Worm (Caenorhabditis elegans): ENCODE measurements around the gene scvp-1.

The scvp-1 gene

ce11 chrV:10965501-10965900 lies 34.4 kb upstream of the scvp-1 start, which contains the start of the genes ctf-4 and eef-1G (continued):
- TF ChIP-seq nhr-11 (tag; optimal IDR thresholded peaks at IDR 0.05) (peak; percentile 69), sup-37 (GFP tag; optimal IDR thresholded peaks at IDR 0.05) (peak; percentile 71), tlp-1 (tag; optimal IDR thresholded peaks at IDR 0.05) (no peak), ceh-63 (GFP tag; optimal IDR thresholded peaks at IDR 0.05) (no peak), ztf-11 (tag; optimal IDR thresholded peaks at IDR 0.05) (peak in 1 of 2 experiments; percentile 67), hlh-17 (GFP tag; optimal IDR thresholded peaks at IDR 0.05; ENCODE audit: borderline replicate concordance) (no peak), nhr-12 (tag; optimal IDR thresholded peaks at IDR 0.05) (no peak), nhr-71 (tag; optimal IDR thresholded peaks at IDR 0.05) (peak; percentile 98), hlh-4 (tag; optimal IDR thresholded peaks at IDR 0.05) (no peak), aha-1 (tag; optimal IDR thresholded peaks at IDR 0.05) (peak; percentile 47), skn-1 (tag; optimal IDR thresholded peaks at IDR 0.05) (peak; percentile 96), C34B4.2 (tag; optimal IDR thresholded peaks at IDR 0.05) (no peak), nhr-20 (tag; optimal IDR thresholded peaks at IDR 0.05) (peak; percentile 99), mep-1 (tag; optimal IDR thresholded peaks at IDR 0.05) (peak; percentile 98), unc-98 (GFP tag; IDR thresholded peaks at IDR 0.05) (peak; percentile 72), ets-5 (GFP tag; IDR thresholded peaks at IDR 0.05) (no peak), C16A3.4 (tag; optimal IDR thresholded peaks at IDR 0.05) (peak; percentile 98), rnt-1 (tag; optimal IDR thresholded peaks at IDR 0.05) (peak; percentile 96), grh-1 (GFP tag; IDR thresholded peaks at IDR 0.05) (peak; percentile 93), nhr-28 (tag; optimal IDR thresholded peaks at IDR 0.05) (no peak), dpl-1 (GFP tag; optimal IDR thresholded peaks at IDR 0.05) (peak; percentile 95 to 96 (median 95)), ama-1 (optimal IDR thresholded peaks at IDR 0.05) (peak; percentile 51), nhr-237 (tag; optimal IDR thresholded peaks at IDR 0.05) (peak; percentile 89), lsy-2 (tag; optimal IDR thresholded peaks at IDR 0.05) (peak; percentile 94 to 97), elt-2 (tag; optimal IDR thresholded peaks at IDR 0.05) (peak; percentile 92), sox-4 (tag; optimal IDR thresholded peaks at IDR 0.05) (peak; percentile 86), fkh-4 (tag; optimal IDR thresholded peaks at IDR 0.05; ENCODE audit: borderline replicate concordance) (peak; percentile 67), unc-30 (tag; optimal IDR thresholded peaks at IDR 0.05) (no peak), isw-1 (GFP tag; IDR thresholded peaks at IDR 0.05) (peak; percentile 94), snu-23 (GFP tag; optimal IDR thresholded peaks at IDR 0.05) (peak; percentile 98), alr-1 (tag; optimal IDR thresholded peaks at IDR 0.05; ENCODE audit: borderline replicate concordance) (no peak), jun-1 (tag; optimal IDR thresholded peaks at IDR 0.05) (peak; percentile 91), efl-3 (GFP tag; optimal IDR thresholded peaks at IDR 0.05) (no peak), nhr-84 (tag; optimal IDR thresholded peaks at IDR 0.05) (no peak), ceh-88 (GFP tag; IDR thresholded peaks at IDR 0.05) (peak; percentile 85), lin-14 (GFP tag; optimal IDR thresholded peaks at IDR 0.05) (peak; percentile 99), unc-62 (GFP tag; optimal IDR thresholded peaks at IDR 0.05) (no peak), pqm-1 (tag; optimal IDR thresholded peaks at IDR 0.05) (no peak), egl-13 (tag; optimal IDR thresholded peaks at IDR 0.05) (peak; percentile 95), nhr-76 (tag; optimal IDR thresholded peaks at IDR 0.05) (peak; percentile 15), ceh-8 (GFP tag; optimal IDR thresholded peaks at IDR 0.05) (peak; percentile 72), snpc-4 (tag; optimal IDR thresholded peaks at IDR 0.05) (no peak), irx-1 (tag; optimal IDR thresholded peaks at IDR 0.05) (peak; percentile 90), lin-35 (GFP tag; optimal IDR thresholded peaks at IDR 0.05) (peak; percentile 97 to 99), blmp-1 (tag; optimal IDR thresholded peaks at IDR 0.05) (peak; percentile 92), lin-39 (tag; optimal IDR thresholded peaks at IDR 0.05) (peak; percentile 82), nhr-85 (tag) (peak; percentile 98), nhr-90 (tag; optimal IDR thresholded peaks at IDR 0.05; ENCODE audit: poor library complexity) (peak; percentile 96)

All from whole organism, L1 larva.